Worm (Caenorhabditis elegans): ENCODE results near the gene srg-56.

DNA sequence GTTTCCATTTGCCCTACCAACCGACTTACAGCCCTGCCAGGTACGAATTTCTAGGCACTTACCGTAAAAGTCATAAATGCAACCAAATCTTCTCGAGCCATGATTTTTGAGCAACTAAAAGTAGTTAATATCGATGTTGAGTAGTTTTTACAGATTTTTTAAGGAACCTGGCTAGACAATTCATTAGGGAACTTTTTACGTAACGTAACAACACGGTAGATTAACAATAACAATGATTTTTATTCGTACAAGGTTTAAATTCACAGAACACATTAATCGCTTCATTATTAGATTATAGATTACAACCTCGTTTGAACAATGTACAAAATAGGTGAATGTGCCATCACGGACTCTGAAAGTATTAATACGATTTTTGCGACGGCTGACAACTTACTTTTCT lies 14.9 kb upstream of the srg-56 start, which contains the start of gene srx-26:
- TF ChIP-seq dao-5 (tag; optimal IDR thresholded peaks at IDR 0.05) (no peak), him-1 (tag; optimal IDR thresholded peaks at IDR 0.05) (no peak)
